Fruit fly (Drosophila melanogaster): ENCODE results near the gene Boh2.

Gene Boh2

DNA sequence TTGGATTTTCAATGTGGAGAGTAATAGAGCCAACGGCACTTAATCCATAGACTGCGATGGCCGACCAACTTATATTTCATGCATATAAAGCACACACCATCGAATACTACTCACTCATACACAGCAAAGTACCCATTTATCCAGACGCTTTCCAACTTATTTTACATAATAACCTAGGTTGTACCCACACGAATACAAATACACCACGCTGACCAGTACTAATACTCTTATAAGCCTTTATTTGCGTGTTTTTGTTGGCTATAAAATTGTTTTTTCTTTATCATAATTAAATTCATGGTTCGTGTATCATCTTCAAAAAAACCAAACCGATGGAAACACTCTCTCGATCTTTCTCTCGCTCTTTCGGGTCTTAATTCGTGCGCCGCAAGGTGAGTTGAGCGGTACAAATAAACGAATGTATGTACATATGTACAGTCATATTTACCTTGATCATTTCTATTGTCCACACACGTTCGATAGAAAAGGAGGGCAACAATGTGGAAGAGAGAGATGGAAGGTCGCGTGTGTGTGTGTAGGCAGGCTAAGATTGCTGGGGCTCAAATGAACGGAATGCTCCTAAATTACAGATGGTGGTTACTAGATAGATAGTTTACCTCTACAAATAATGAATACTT is 27.9 kb downstream of the Boh2 start (continued):
- TF ChIP-seq Sry-δ (GFP tag; optimal IDR thresholded peaks at IDR 0.05) (no peak), Drgx (GFP tag; IDR thresholded peaks at IDR 0.05) (no peak), CG14710 (tag; optimal IDR thresholded peaks at IDR 0.05) (peak; percentile 38), wdn (GFP tag; IDR thresholded peaks at IDR 0.05) (no peak), CG1233 (GFP tag; optimal IDR thresholded peaks at IDR 0.05) (peak; percentile 50), fd64A (GFP tag; optimal IDR thresholded peaks at IDR 0.05) (no peak), CG7786 (GFP tag; optimal IDR thresholded peaks at IDR 0.05) (no peak), MBD-R2 (GFP tag; IDR thresholded peaks at IDR 0.05) (no peak), CG3281 (GFP tag; optimal IDR thresholded peaks at IDR 0.05) (no peak), BEAF-32 (GFP tag; optimal IDR thresholded peaks at IDR 0.05) (no peak), kni (GFP tag; optimal IDR thresholded peaks at IDR 0.05) (peak; percentile 52), croc (GFP tag; conservative IDR thresholded peaks at IDR 0.05) (no peak), lab (GFP tag; optimal IDR thresholded peaks at IDR 0.05) (no peak), CG4360 (GFP tag; IDR thresholded peaks at IDR 0.05) (peak; percentile 23; the same call in 1 of the 2 replicates), CG4730 (GFP tag; IDR thresholded peaks at IDR 0.05) (no peak), usp (GFP tag; optimal IDR thresholded peaks at IDR 0.05) (no peak), tin (GFP tag; optimal IDR thresholded peaks at IDR 0.05) (no peak), CG10959 (GFP tag; IDR thresholded peaks at IDR 0.05) (no peak; the same call in 1 of the 2 replicates), Hey (tag; optimal IDR thresholded peaks at IDR 0.05) (no peak), CG6254 (GFP tag; optimal IDR thresholded peaks at IDR 0.05) (no peak), B-H2 (GFP tag; optimal IDR thresholded peaks at IDR 0.05) (no peak), ab (GFP tag; optimal IDR thresholded peaks at IDR 0.05) (peak; percentile 3), Blimp-1 (GFP tag; optimal IDR thresholded peaks at IDR 0.05) (peak; percentile 14), CG1602 (GFP tag; optimal IDR thresholded peaks at IDR 0.05) (peak; percentile 4), knrl (GFP tag; IDR thresholded peaks at IDR 0.05; ENCODE audit: partially characterized antibody) (no peak), CG7928 (GFP tag; optimal IDR thresholded peaks at IDR 0.05) (no peak), HHEX (GFP tag; optimal IDR thresholded peaks at IDR 0.05) (no peak), CG31224 (GFP tag; IDR thresholded peaks at IDR 0.05) (no peak), ewg (GFP tag; optimal IDR thresholded peaks at IDR 0.05) (no peak), CG9437 (GFP tag; optimal IDR thresholded peaks at IDR 0.05) (no peak), mirr (GFP tag; optimal IDR thresholded peaks at IDR 0.05) (no peak), Jarid2 (GFP tag; optimal IDR thresholded peaks at IDR 0.05) (no peak), Xrp1 (GFP tag; IDR thresholded peaks at IDR 0.05) (peak; percentile 68), Hr78 (GFP tag; optimal IDR thresholded peaks at IDR 0.05) (no peak), CG32532 (GFP tag; IDR thresholded peaks at IDR 0.05) (no peak), CG2712 (tag; optimal IDR thresholded peaks at IDR 0.05) (no peak), ranshi (GFP tag; IDR thresholded peaks at IDR 0.05) (no peak), cg (GFP tag; optimal IDR thresholded peaks at IDR 0.05) (peak; percentile 77), eyg (GFP tag; optimal IDR thresholded peaks at IDR 0.05) (no peak), CG8290 (GFP tag; optimal IDR thresholded peaks at IDR 0.05) (peak; percentile 31), CG8290 (tag; optimal IDR thresholded peaks at IDR 0.05) (peak; percentile 38 to 60), CG14014 (GFP tag; IDR thresholded peaks at IDR 0.05) (no peak), Bgb (GFP tag; IDR thresholded peaks at IDR 0.05; ENCODE audit: partially characterized antibody) (no peak), MTF-1 (GFP tag; optimal IDR thresholded peaks at IDR 0.05; ENCODE audit: borderline replicate concordance) (peak; percentile 59), CG15073 (GFP tag; optimal IDR thresholded peaks at IDR 0.05) (no peak), gem (tag; optimal IDR thresholded peaks at IDR 0.05) (peak; percentile 42), Med (GFP tag) (peak; percentile 85), aop (GFP tag; IDR thresholded peaks at IDR 0.05) (no peak), az2 (GFP tag; optimal IDR thresholded peaks at IDR 0.05) (no peak), ro (GFP tag; IDR thresholded peaks at IDR 0.05) (no peak)

Measured in whole organism, embryonic.